Worm (Caenorhabditis elegans): ENCODE results near the gene sprr-3.

Gene sprr-3

ce11 chrIV:2581483-2581882, 39.4 kb downstream of the sprr-3 start, which contains the start of gene nhr-242 (continued):
- TF ChIP-seq B0336.3 (GFP tag; IDR thresholded peaks at IDR 0.05): no peak

DNA sequence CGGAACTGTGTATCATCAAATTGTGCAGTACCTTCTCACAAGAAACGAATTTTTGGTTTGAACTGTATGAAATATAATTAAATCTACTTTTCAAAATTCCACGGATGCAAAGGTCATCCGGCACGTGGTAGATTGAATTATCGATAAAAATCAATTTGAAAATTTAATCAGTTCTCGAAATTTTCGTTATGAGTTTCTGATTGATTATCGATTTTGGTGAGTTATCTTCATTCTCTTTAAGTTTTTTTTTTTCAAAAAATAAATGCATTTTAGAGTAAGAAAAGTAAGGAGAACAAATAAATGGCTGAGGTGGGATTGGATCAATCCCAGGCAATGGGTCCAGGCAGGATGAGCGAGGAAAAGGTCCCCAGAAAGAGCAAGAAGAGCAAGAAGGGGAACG, 55.3 kb downstream of the sprr-3 start, which contains the start of gene Y69A2AR.47:
Gene Y69A2AR.47 (plus strand): TSS at position 301 of the 400 bp plus-strand sequence.
- TF ChIP-seq nhr-120 (GFP tag; IDR thresholded peaks at IDR 0.05) (no peak), unc-130 (GFP tag; optimal IDR thresholded peaks at IDR 0.05) (no peak), tbp1 (GFP tag; optimal IDR thresholded peaks at IDR 0.05) (no peak), snpc-1.1 (tag; optimal IDR thresholded peaks at IDR 0.05; ENCODE audit: insufficient read depth) (no peak), athp-1 (tag; optimal IDR thresholded peaks at IDR 0.05) (no peak), T26A5.8 (tag; optimal IDR thresholded peaks at IDR 0.05) (no peak), F33H1.4 (GFP tag; IDR thresholded peaks at IDR 0.05) (no peak), F37B4.10 (GFP tag; IDR thresholded peaks at IDR 0.05) (no peak), ztf-3 (GFP tag; optimal IDR thresholded peaks at IDR 0.05) (no peak), lsy-27 (tag; optimal IDR thresholded peaks at IDR 0.05; ENCODE audit: borderline replicate concordance, insufficient read depth) (no peak), C06A6.2 (GFP tag; conservative IDR thresholded peaks at IDR 0.05) (no peak), cebp-2 (GFP tag; IDR thresholded peaks at IDR 0.05) (no peak), D2030.7 (GFP tag; IDR thresholded peaks at IDR 0.05) (no peak), Y79H2A.3 (GFP tag; conservative IDR thresholded peaks at IDR 0.05) (no peak), ekl-4 (GFP tag; IDR thresholded peaks at IDR 0.05) (no peak), Y56A3A.18 (GFP tag; IDR thresholded peaks at IDR 0.05) (no peak), ceh-27 (GFP tag; optimal IDR thresholded peaks at IDR 0.05) (no peak), nhr-27 (tag; optimal IDR thresholded peaks at IDR 0.05) (no peak)
